Worm (Caenorhabditis elegans): Measurements from ENCODE around the gene clec-145.
A peak's percentile ranks its signal among the peaks of the same experiment; 100 is the strongest.

The clec-145 gene

DNA sequence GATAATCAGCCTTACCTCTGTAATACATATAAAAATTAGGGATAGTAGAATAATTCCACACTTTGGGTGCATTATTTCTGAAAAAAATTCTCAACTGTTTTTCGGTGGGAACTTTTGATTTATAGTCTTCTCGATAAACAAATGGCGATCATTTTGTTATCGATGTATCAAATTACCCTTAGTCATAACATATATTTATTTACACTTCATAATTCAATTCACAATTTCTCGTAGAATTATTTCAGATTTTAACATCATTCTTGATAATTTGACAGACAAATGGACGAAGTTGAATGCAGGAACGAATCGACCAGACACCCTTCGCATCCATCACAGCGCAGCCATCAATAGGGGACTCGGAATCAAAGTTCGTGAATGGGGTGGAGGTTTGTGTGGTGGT lies at the start of gene clec-145:
Gene clec-145 (minus strand): TSS at position 101 of the 400 bp plus-strand sequence.
- TF ChIP-seq lsy-12 (tag; optimal IDR thresholded peaks at IDR 0.05) = no peak
- no peak for TF ChIP-seq snpc-4 (tag; optimal IDR thresholded peaks at IDR 0.05)
- no peak for TF ChIP-seq nhr-11 (tag; optimal IDR thresholded peaks at IDR 0.05)
- TF ChIP-seq ceh-9 (tag; optimal IDR thresholded peaks at IDR 0.05) = no peak
- no peak for TF ChIP-seq elt-1 (tag; optimal IDR thresholded peaks at IDR 0.05)
- no peak for TF ChIP-seq nhr-25 (tag; optimal IDR thresholded peaks at IDR 0.05)
- TF ChIP-seq ZK546.5 (tag; optimal IDR thresholded peaks at IDR 0.05) = no peak
- no peak for TF ChIP-seq mdl-1 (tag; optimal IDR thresholded peaks at IDR 0.05)
- TF ChIP-seq fkh-10 (GFP tag; optimal IDR thresholded peaks at IDR 0.05) = no peak
- TF ChIP-seq ztf-4 (tag; optimal IDR thresholded peaks at IDR 0.05) = no peak
- no peak for TF ChIP-seq lin-15B (tag; optimal IDR thresholded peaks at IDR 0.05)
- no peak for TF ChIP-seq aly-2 (tag; optimal IDR thresholded peaks at IDR 0.05)
- TF ChIP-seq skn-1 (tag; optimal IDR thresholded peaks at IDR 0.05) = no peak
- no peak for TF ChIP-seq nhr-43 (tag; optimal IDR thresholded peaks at IDR 0.05; ENCODE audit: poor library complexity, severe bottlenecking)
- TF ChIP-seq daf-12 (tag; optimal IDR thresholded peaks at IDR 0.05) = no peak

DNA sequence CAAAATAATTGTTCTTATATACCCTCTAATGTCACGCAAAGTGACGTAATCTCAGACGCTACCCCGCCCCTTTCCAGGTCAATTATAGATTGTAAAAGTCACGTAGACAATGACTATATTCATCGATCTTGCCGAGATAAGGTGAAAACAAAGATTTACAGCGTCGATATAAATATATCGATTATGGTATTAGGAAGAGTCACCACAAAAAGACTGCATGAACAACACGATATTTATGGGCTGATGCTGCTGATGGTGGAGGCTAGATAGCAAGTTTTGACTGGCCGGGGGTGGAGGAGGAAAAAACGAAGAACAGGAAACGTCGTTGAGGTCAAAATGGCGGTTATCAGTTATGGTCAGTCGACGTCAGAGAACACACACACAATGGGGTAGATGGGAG lies 48.2 kb upstream of the clec-145 start:
- no peak for TF ChIP-seq unc-39 (tag; optimal IDR thresholded peaks at IDR 0.05)
- TF ChIP-seq unc-62 (GFP tag; optimal IDR thresholded peaks at IDR 0.05) = no peak
- no peak for TF ChIP-seq aly-2 (tag; optimal IDR thresholded peaks at IDR 0.05)
- no peak for TF ChIP-seq sea-2 (GFP tag; optimal IDR thresholded peaks at IDR 0.05)
- TF ChIP-seq egl-27 (tag; optimal IDR thresholded peaks at IDR 0.05) = no peak
- no peak for TF ChIP-seq lsy-12 (tag; optimal IDR thresholded peaks at IDR 0.05)
- no peak for TF ChIP-seq jun-1 (tag; optimal IDR thresholded peaks at IDR 0.05)
- peak; percentile 79 for TF ChIP-seq ceh-28 (tag; optimal IDR thresholded peaks at IDR 0.05)
- no peak for TF ChIP-seq tbx-2 (tag; optimal IDR thresholded peaks at IDR 0.05)
- no peak for TF ChIP-seq ztf-4 (tag; optimal IDR thresholded peaks at IDR 0.05)
- peak; percentile 75 for TF ChIP-seq elt-2 (tag; optimal IDR thresholded peaks at IDR 0.05)
- peak; percentile 17 for TF ChIP-seq skn-1 (tag; optimal IDR thresholded peaks at IDR 0.05)
- no peak for TF ChIP-seq mdl-1 (tag; optimal IDR thresholded peaks at IDR 0.05)
- no peak for TF ChIP-seq nhr-76 (tag; optimal IDR thresholded peaks at IDR 0.05)
- peak; percentile 17 for TF ChIP-seq nfya-1 (tag; optimal IDR thresholded peaks at IDR 0.05; ENCODE audit: insufficient read depth)
- no peak for TF ChIP-seq R02D3.7 (tag; optimal IDR thresholded peaks at IDR 0.05)
- TF ChIP-seq nhr-12 (tag; optimal IDR thresholded peaks at IDR 0.05) = no peak
- no peak for TF ChIP-seq fkh-2 (tag; optimal IDR thresholded peaks at IDR 0.05)
- no peak for TF ChIP-seq ZK546.5 (tag; optimal IDR thresholded peaks at IDR 0.05)
- no peak for TF ChIP-seq ceh-82 (tag; optimal IDR thresholded peaks at IDR 0.05)
- TF ChIP-seq nhr-237 (tag; optimal IDR thresholded peaks at IDR 0.05) = no peak
- TF ChIP-seq hmg-11 (tag; optimal IDR thresholded peaks at IDR 0.05) = no peak
- TF ChIP-seq zag-1 (tag; optimal IDR thresholded peaks at IDR 0.05) = no peak
- no peak for TF ChIP-seq nhr-28 (tag; optimal IDR thresholded peaks at IDR 0.05)
- TF ChIP-seq nhr-25 (tag; optimal IDR thresholded peaks at IDR 0.05) = peak; percentile 87
- no peak for TF ChIP-seq eor-1 (tag; optimal IDR thresholded peaks at IDR 0.05)
- no peak for TF ChIP-seq fkh-10 (GFP tag; optimal IDR thresholded peaks at IDR 0.05)
- TF ChIP-seq fos-1 (tag; optimal IDR thresholded peaks at IDR 0.05) = no peak
- TF ChIP-seq egl-5 (tag; optimal IDR thresholded peaks at IDR 0.05) = no peak
- no peak for TF ChIP-seq ztf-11 (tag; optimal IDR thresholded peaks at IDR 0.05)
- peak; percentile 76 for TF ChIP-seq pqm-1 (tag; optimal IDR thresholded peaks at IDR 0.05)
- TF ChIP-seq daf-12 (tag; optimal IDR thresholded peaks at IDR 0.05) = no peak
- TF ChIP-seq lin-15B (tag; optimal IDR thresholded peaks at IDR 0.05) = no peak
- TF ChIP-seq mml-1 (tag; optimal IDR thresholded peaks at IDR 0.05) = no peak
- TF ChIP-seq nhr-43 (tag; optimal IDR thresholded peaks at IDR 0.05; ENCODE audit: poor library complexity, severe bottlenecking) = peak; percentile 54
- no peak for TF ChIP-seq nhr-77 (tag; optimal IDR thresholded peaks at IDR 0.05)
- TF ChIP-seq nhr-23 (tag; optimal IDR thresholded peaks at IDR 0.05) = peak; percentile 89
- no peak for TF ChIP-seq lin-39 (tag; optimal IDR thresholded peaks at IDR 0.05)
- no peak for TF ChIP-seq ceh-9 (tag; optimal IDR thresholded peaks at IDR 0.05)
- no peak for TF ChIP-seq nhr-11 (tag; optimal IDR thresholded peaks at IDR 0.05)
- peak; percentile 97 for TF ChIP-seq elt-1 (tag; optimal IDR thresholded peaks at IDR 0.05)
- peak in 1 of 3 experiments; percentile 5 for TF ChIP-seq elt-3 (tag; optimal IDR thresholded peaks at IDR 0.05)
- TF ChIP-seq pha-4 (tag; optimal IDR thresholded peaks at IDR 0.05) = no peak
- no peak for TF ChIP-seq snpc-4 (tag; optimal IDR thresholded peaks at IDR 0.05)
- no peak for TF ChIP-seq nhr-67 (tag; optimal IDR thresholded peaks at IDR 0.05)
- no peak for TF ChIP-seq ceh-16 (tag; optimal IDR thresholded peaks at IDR 0.05)
- no peak for TF ChIP-seq ama-1 (optimal IDR thresholded peaks at IDR 0.05)

Measured in whole organism, L3 larva.